Fruit fly (Drosophila melanogaster): ENCODE data around the gene dsh.
A peak's percentile ranks its signal among the peaks of the same experiment; 100 is the strongest.

Gene dsh

dm6 chrX:11389494-11390447, 34.1 kb downstream of the dsh start (continued):
- no peak for TF ChIP-seq CG10669 (GFP tag; optimal IDR thresholded peaks at IDR 0.05)
- TF ChIP-seq CG6163 (GFP tag; IDR thresholded peaks at IDR 0.05): peak; percentile 45; the same call in 1 of the 3 replicates
- no peak for TF ChIP-seq dac (GFP tag; optimal IDR thresholded peaks at IDR 0.05)
- TF ChIP-seq eg (GFP tag; IDR thresholded peaks at IDR 0.05): 0 out of 3 replicates have a peak, but pooled peaks have one; percentile 7
- TF ChIP-seq fd85E (GFP tag; optimal IDR thresholded peaks at IDR 0.05): no peak
- TF ChIP-seq esn (GFP tag; optimal IDR thresholded peaks at IDR 0.05): no peak
- no peak for TF ChIP-seq net (GFP tag; optimal IDR thresholded peaks at IDR 0.05)
- no peak for TF ChIP-seq CG8119 (GFP tag; IDR thresholded peaks at IDR 0.05)
- TF ChIP-seq Eip75B (GFP tag; optimal IDR thresholded peaks at IDR 0.05): no peak
- peak; percentile 16 for TF ChIP-seq Eip78C (GFP tag)
- no peak for TF ChIP-seq topi (GFP tag; optimal IDR thresholded peaks at IDR 0.05)
- TF ChIP-seq CG31627 (GFP tag; optimal IDR thresholded peaks at IDR 0.05): no peak
- no peak for TF ChIP-seq achi (GFP tag; optimal IDR thresholded peaks at IDR 0.05)
- no peak for TF ChIP-seq Sox15 (GFP tag; optimal IDR thresholded peaks at IDR 0.05)
- no peak for TF ChIP-seq CG6792 (GFP tag; optimal IDR thresholded peaks at IDR 0.05)
- TF ChIP-seq CG8319 (GFP tag; optimal IDR thresholded peaks at IDR 0.05): no peak
- no peak for TF ChIP-seq Gug (GFP tag; IDR thresholded peaks at IDR 0.05)
- no peak for TF ChIP-seq CG11762 (GFP tag; optimal IDR thresholded peaks at IDR 0.05; ENCODE audit: insufficient read depth)
- TF ChIP-seq pdm3 (GFP tag; optimal IDR thresholded peaks at IDR 0.05): no peak
- no peak for TF ChIP-seq CG7368 (GFP tag; optimal IDR thresholded peaks at IDR 0.05)
- TF ChIP-seq CG4318 (GFP tag; optimal IDR thresholded peaks at IDR 0.05): no peak
- peak in 1 of 2 experiments; percentile 28 for TF ChIP-seq ss (GFP tag; optimal IDR thresholded peaks at IDR 0.05)
- TF ChIP-seq CG6808 (GFP tag; optimal IDR thresholded peaks at IDR 0.05): no peak

DNA sequence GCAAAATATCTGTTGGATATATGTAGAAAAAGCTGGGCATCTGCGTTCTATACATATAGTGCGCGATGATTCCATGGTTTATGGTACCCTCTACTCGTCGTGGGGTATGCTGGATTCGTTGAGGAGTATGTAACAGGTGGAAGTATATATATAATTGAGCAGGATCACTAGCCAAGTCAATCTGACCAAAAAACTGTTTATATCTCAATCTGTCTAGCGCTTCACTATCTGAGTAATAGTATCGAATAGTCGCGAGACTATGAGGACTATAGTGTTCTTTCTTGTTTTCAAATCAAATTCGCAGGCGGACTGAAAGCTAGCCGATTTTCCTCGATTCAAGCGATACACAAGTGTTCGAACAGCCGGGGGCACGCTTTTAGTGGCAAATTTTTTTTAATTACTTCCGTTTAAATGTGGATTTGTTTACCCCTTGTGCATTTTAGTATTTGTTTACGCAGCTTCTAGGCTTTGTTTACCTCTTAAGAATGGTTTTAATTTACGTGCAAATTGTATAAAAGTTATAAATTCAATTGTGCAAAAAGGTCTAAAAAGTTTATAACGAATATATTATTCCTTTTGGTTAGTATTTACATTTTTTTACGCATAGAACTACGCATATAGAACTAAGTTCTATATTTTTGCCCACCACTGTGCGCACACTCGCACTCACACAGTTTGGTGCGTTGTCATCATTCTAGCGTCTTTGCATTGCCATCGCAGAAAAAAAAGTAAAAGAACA, 35.1 kb downstream of the dsh start:
- peak; percentile 43 for TF ChIP-seq CG16779 (tag; optimal IDR thresholded peaks at IDR 0.05)
- peak; percentile 31 for TF ChIP-seq CG8632 (GFP tag; optimal IDR thresholded peaks at IDR 0.05)
- peak; percentile 83 for TF ChIP-seq CG6276 (GFP tag; optimal IDR thresholded peaks at IDR 0.05)
- peak; percentile 38 for TF ChIP-seq CG3032 (tag; optimal IDR thresholded peaks at IDR 0.05)
- peak; percentile 50 for TF ChIP-seq cyc (GFP tag; optimal IDR thresholded peaks at IDR 0.05)
- TF ChIP-seq Lpt (GFP tag; optimal IDR thresholded peaks at IDR 0.05): peak; percentile 45
- TF ChIP-seq dsx (GFP tag; optimal IDR thresholded peaks at IDR 0.05; ENCODE audit: poor library complexity, severe bottlenecking): peak; percentile 33
- TF ChIP-seq Sox14 (GFP tag; optimal IDR thresholded peaks at IDR 0.05): peak; percentile 70
- peak; percentile 63 for TF ChIP-seq OdsH (GFP tag; optimal IDR thresholded peaks at IDR 0.05)
- TF ChIP-seq CG8119 (GFP tag; IDR thresholded peaks at IDR 0.05): peak; percentile 83
- TF ChIP-seq CG6163 (GFP tag; IDR thresholded peaks at IDR 0.05): peak; percentile 91
- peak; percentile 52 for TF ChIP-seq CG34406 (GFP tag; optimal IDR thresholded peaks at IDR 0.05)
- peak; percentile 75 for TF ChIP-seq Hr4 (GFP tag; optimal IDR thresholded peaks at IDR 0.05)
- TF ChIP-seq eg (GFP tag; IDR thresholded peaks at IDR 0.05): peak; percentile 94
- TF ChIP-seq CG10631 (GFP tag; optimal IDR thresholded peaks at IDR 0.05): peak; percentile 70
- TF ChIP-seq esn (GFP tag; optimal IDR thresholded peaks at IDR 0.05): peak; percentile 50
- TF ChIP-seq Eip75B (GFP tag; optimal IDR thresholded peaks at IDR 0.05): peak; percentile 68
- TF ChIP-seq Met (GFP tag; optimal IDR thresholded peaks at IDR 0.05): peak; percentile 55
- TF ChIP-seq fd85E (GFP tag; optimal IDR thresholded peaks at IDR 0.05): no peak
- peak; percentile 87 for TF ChIP-seq CG32006 (GFP tag; optimal IDR thresholded peaks at IDR 0.05)
- no peak for TF ChIP-seq Hr38 (GFP tag; optimal IDR thresholded peaks at IDR 0.05)
- peak; percentile 43 for TF ChIP-seq CG1621 (tag; optimal IDR thresholded peaks at IDR 0.05)
- TF ChIP-seq ss (GFP tag; optimal IDR thresholded peaks at IDR 0.05): peak in 1 of 2 experiments; percentile 28
- peak; percentile 46 for TF ChIP-seq Sox102F (GFP tag; optimal IDR thresholded peaks at IDR 0.05)
- peak; percentile 84 for TF ChIP-seq Eip78C (GFP tag)
- TF ChIP-seq CG4318 (GFP tag; optimal IDR thresholded peaks at IDR 0.05): peak; percentile 56
- TF ChIP-seq CG11294 (GFP tag; IDR thresholded peaks at IDR 0.05): peak; percentile 73
- TF ChIP-seq acj6 (GFP tag; optimal IDR thresholded peaks at IDR 0.05): peak; percentile 53
- TF ChIP-seq CG31627 (GFP tag; optimal IDR thresholded peaks at IDR 0.05): peak; percentile 58
- peak; percentile 54 for TF ChIP-seq CG10669 (GFP tag; optimal IDR thresholded peaks at IDR 0.05)
- TF ChIP-seq spab (GFP tag; optimal IDR thresholded peaks at IDR 0.05): peak; percentile 42
- TF ChIP-seq Eip93F (GFP tag; optimal IDR thresholded peaks at IDR 0.05): no peak
- peak; percentile 44 for TF ChIP-seq dac (GFP tag; optimal IDR thresholded peaks at IDR 0.05)
- TF ChIP-seq fd59A (GFP tag; optimal IDR thresholded peaks at IDR 0.05): peak; percentile 39
- TF ChIP-seq CG11762 (GFP tag; optimal IDR thresholded peaks at IDR 0.05; ENCODE audit: insufficient read depth): peak; percentile 42
